Fruit fly (Drosophila melanogaster): Measurements from ENCODE around the gene parvin.

- TF ChIP-seq ss (GFP tag; optimal IDR thresholded peaks at IDR 0.05): no peak
- TF ChIP-seq Blimp-1 (GFP tag; optimal IDR thresholded peaks at IDR 0.05): no peak
- TF ChIP-seq Met (GFP tag; optimal IDR thresholded peaks at IDR 0.05): no peak
- TF ChIP-seq CG11762 (GFP tag; optimal IDR thresholded peaks at IDR 0.05; ENCODE audit: insufficient read depth): no peak
- no peak for TF ChIP-seq Sox14 (GFP tag; optimal IDR thresholded peaks at IDR 0.05)
- TF ChIP-seq Lpt (GFP tag; optimal IDR thresholded peaks at IDR 0.05): no peak
Observed at dm6 chrX:19782736-19783325, 37.0 kb downstream of the parvin start.

Data from whole organism, prepupa.